Fruit fly (Drosophila melanogaster) whole organism, embryonic: ENCODE data around the gene Rh3.

Experiments
- Bteb2 ChIP-seq: fragments of 200-800 bp; sonication (Bioruptor generic); optimal IDR thresholded peaks from 2 replicates; lab custom pipeline; 2016; ENCODE audit warnings: missing biosample characterization, missing genetic modification characterization
- CG10565 ChIP-seq: fragments of 200-800 bp; sonication (Bioruptor generic); optimal IDR thresholded peaks from 3 replicates; lab custom pipeline; 2016; ENCODE audit warnings: missing biosample characterization, mild to moderate bottlenecking, missing genetic modification characterization
- CG10979 ChIP-seq: fragments of 200-800 bp; sonication (Bioruptor generic); optimal IDR thresholded peaks from 2 replicates; lab custom pipeline; 2018; ENCODE audit warnings: missing biosample characterization, mild to moderate bottlenecking, missing genetic modification characterization, moderate library complexity
- CG11695 ChIP-seq: fragments of 200-800 bp; sonication (Bioruptor generic); IDR thresholded peaks from 3 replicates; pipeline ENCODE4 v1.3.6; 2022; ENCODE audit warnings: missing biosample characterization, missing genetic modification characterization
- CG12744 ChIP-seq: fragments of 200-800 bp; sonication (Bioruptor generic); optimal IDR thresholded peaks from 2 replicates; lab custom pipeline; 2016; ENCODE audit warnings: missing biosample characterization, missing genetic modification characterization
- CG13424 ChIP-seq: fragments of 200-800 bp; sonication (Bioruptor generic); optimal IDR thresholded peaks from 2 replicates; lab custom pipeline; 2019; ENCODE audit warnings: missing biosample characterization, mild to moderate bottlenecking, missing genetic modification characterization, moderate library complexity
- CG14441 ChIP-seq: fragments of 200-800 bp; sonication (Bioruptor generic); IDR thresholded peaks from 2 replicates; pipeline ENCODE4 v1.3.6; 2022; ENCODE audit warnings: missing biosample characterization, missing genetic modification characterization
- CG16863 ChIP-seq: fragments of 200-800 bp; sonication (Bioruptor generic); optimal IDR thresholded peaks from 3 replicates; lab custom pipeline; 2016; ENCODE audit warnings: missing biosample characterization, missing genetic modification characterization
- CG17568 ChIP-seq: fragments of 200-800 bp; sonication (Bioruptor generic); optimal IDR thresholded peaks from 2 replicates; lab custom pipeline; 2018; ENCODE audit warnings: missing biosample characterization, mild to moderate bottlenecking, missing genetic modification characterization, moderate library complexity
- CG18619 ChIP-seq: fragments of 200-800 bp; sonication (Bioruptor generic); optimal IDR thresholded peaks from 3 replicates; lab custom pipeline; 2017; ENCODE audit warnings: missing biosample characterization, mild to moderate bottlenecking, missing genetic modification characterization
- CG18764 ChIP-seq: fragments of 200-800 bp; sonication (Bioruptor generic); optimal IDR thresholded peaks from 3 replicates; lab custom pipeline; 2016; ENCODE audit warnings: missing biosample characterization, missing genetic modification characterization
- CG2678 ChIP-seq: fragments of 200-800 bp; sonication (Bioruptor generic); optimal IDR thresholded peaks from 3 replicates; lab custom pipeline; 2019; ENCODE audit warnings: missing biosample characterization, mild to moderate bottlenecking, missing genetic modification characterization, moderate library complexity
- CG42726 ChIP-seq: fragments of 200-800 bp; sonication (Bioruptor generic); IDR thresholded peaks from 2 replicates; pipeline ENCODE4 v1.3.6; 2022; ENCODE audit warnings: missing biosample characterization, missing genetic modification characterization; ENCODE audit not compliant: partially characterized antibody
- CG4328 ChIP-seq: fragments of 200-800 bp; sonication (Bioruptor generic); optimal IDR thresholded peaks from 3 replicates; lab custom pipeline; 2017; ENCODE audit warnings: missing biosample characterization, missing genetic modification reagents, missing genetic modification characterization
- CG4404 ChIP-seq: fragments of 200-800 bp; sonication (Bioruptor generic); IDR thresholded peaks from 2 replicates; pipeline ENCODE4 v1.3.6; 2022; ENCODE audit warnings: missing biosample characterization, missing genetic modification characterization
- CG6254 ChIP-seq: fragments of 200-800 bp; sonication (Bioruptor generic); optimal IDR thresholded peaks from 3 replicates; lab custom pipeline; 2017; ENCODE audit warnings: mild to moderate bottlenecking, missing biosample characterization, missing genetic modification reagents, missing genetic modification characterization
- CG7839 ChIP-seq: fragments of 200-800 bp; sonication (Bioruptor generic); optimal IDR thresholded peaks from 3 replicates; lab custom pipeline; 2018; ENCODE audit warnings: missing biosample characterization, mild to moderate bottlenecking, missing genetic modification characterization, moderate library complexity
- CG8290 ChIP-seq, 3 experiments: fragments of 200-800 bp; sonication (Bioruptor generic); optimal IDR thresholded peaks; 2 replicates each; lab custom pipeline; 2016 to 2019; ENCODE audit warnings: missing biosample characterization in 3 of 3, missing genetic modification characterization in 3 of 3, mild to moderate bottlenecking in 2 of 3, moderate library complexity in 1 of 3
- CG8478 ChIP-seq: fragments of >200 bp; optimal IDR thresholded peaks from 2 replicates; lab custom pipeline; 2018
- CG8765 ChIP-seq: fragments of 200-800 bp; sonication (Bioruptor generic); IDR thresholded peaks from 2 replicates; pipeline ENCODE4 v1.3.6; 2022; ENCODE audit warnings: missing biosample characterization, missing genetic modification characterization
- Chrac-16 ChIP-seq: fragments of 200-800 bp; sonication (Bioruptor generic); optimal IDR thresholded peaks from 3 replicates; lab custom pipeline; 2016; ENCODE audit warnings: missing biosample characterization, missing genetic modification characterization
- Dek ChIP-seq: fragments of 200-800 bp; sonication (Bioruptor generic); optimal IDR thresholded peaks from 3 replicates; lab custom pipeline; 2019; ENCODE audit warnings: missing biosample characterization, mild to moderate bottlenecking, missing genetic modification characterization, moderate library complexity
- Dip3 ChIP-seq: fragments of 200-800 bp; sonication (Bioruptor generic); optimal IDR thresholded peaks from 3 replicates; lab custom pipeline; 2016; ENCODE audit warnings: missing biosample characterization, missing genetic modification characterization
- Ets65A ChIP-seq: fragments of 200-800 bp; sonication (Bioruptor generic); peaks from one replicate; lab custom pipeline; 2016; ENCODE audit warnings: missing biosample characterization, missing genetic modification characterization
- Hmx ChIP-seq: fragments of 200-800 bp; sonication (Bioruptor generic); optimal IDR thresholded peaks from 2 replicates; lab custom pipeline; 2016; ENCODE audit warnings: missing biosample characterization, missing genetic modification characterization
- Med ChIP-seq: fragments of 200-800 bp; sonication (Bioruptor generic); peaks from one replicate; lab custom pipeline; 2016; ENCODE audit warnings: missing biosample characterization, missing genetic modification characterization, mild to moderate bottlenecking, inconsistent platforms, moderate library complexity
- Neu2 ChIP-seq: fragments of 200-800 bp; sonication (Bioruptor generic); optimal IDR thresholded peaks from 3 replicates; lab custom pipeline; 2016; ENCODE audit warnings: missing biosample characterization, missing genetic modification characterization, borderline replicate concordance
- Ptx1 ChIP-seq: fragments of 200-800 bp; sonication (Bioruptor generic); IDR thresholded peaks from 2 replicates; pipeline ENCODE4 v1.3.6; 2022; ENCODE audit warnings: missing biosample characterization, missing genetic modification characterization
- Six4 ChIP-seq: fragments of 200-800 bp; sonication (Bioruptor generic); optimal IDR thresholded peaks from 2 replicates; lab custom pipeline; 2016; ENCODE audit warnings: missing biosample characterization, missing genetic modification characterization
- Sox100B ChIP-seq: fragments of 200-800 bp; sonication (Bioruptor generic); optimal IDR thresholded peaks from 3 replicates; lab custom pipeline; 2018; ENCODE audit warnings: missing biosample characterization, mild to moderate bottlenecking, missing genetic modification characterization
- Xbp1 ChIP-seq: fragments of 200-800 bp; sonication (Bioruptor generic); optimal IDR thresholded peaks from 3 replicates; lab custom pipeline; 2016; ENCODE audit warnings: missing biosample characterization, mild to moderate bottlenecking, missing genetic modification characterization
- amos ChIP-seq: fragments of 200-800 bp; sonication (Bioruptor generic); IDR thresholded peaks from 2 replicates; pipeline ENCODE4 v1.3.6; 2022; ENCODE audit warnings: missing biosample characterization, missing genetic modification characterization; ENCODE audit not compliant: partially characterized antibody
- ap ChIP-seq: fragments of 200-800 bp; sonication (Bioruptor generic); IDR thresholded peaks from 2 replicates; pipeline ENCODE4 v1.3.6; 2022; ENCODE audit warnings: missing biosample characterization, missing genetic modification characterization
- bbx ChIP-seq: fragments of 200-800 bp; sonication (Bioruptor generic); IDR thresholded peaks from 2 replicates; pipeline ENCODE4 v1.3.6; 2022; ENCODE audit warnings: missing biosample characterization, missing genetic modification characterization; ENCODE audit not compliant: partially characterized antibody
- bcd ChIP-seq: fragments of 200-800 bp; sonication (Bioruptor generic); optimal IDR thresholded peaks from 2 replicates; lab custom pipeline; 2017; ENCODE audit warnings: missing biosample characterization, mild to moderate bottlenecking, missing genetic modification characterization
- bowl ChIP-seq: fragments of 200-800 bp; sonication (Bioruptor generic); IDR thresholded peaks from 2 replicates; pipeline ENCODE4 v1.3.6; 2022; ENCODE audit warnings: missing biosample characterization, missing genetic modification characterization
- cad ChIP-seq: fragments of >200 bp; optimal IDR thresholded peaks from 2 replicates; lab custom pipeline; 2017; ENCODE audit warnings: missing biosample characterization, missing genetic modification characterization
- corto ChIP-seq: fragments of 200-800 bp; sonication (Bioruptor generic); optimal IDR thresholded peaks from 2 replicates; lab custom pipeline; 2016; ENCODE audit warnings: missing biosample characterization, mild to moderate bottlenecking, missing genetic modification characterization, moderate library complexity
- eyg ChIP-seq: fragments of 200-800 bp; sonication (Bioruptor generic); optimal IDR thresholded peaks from 3 replicates; lab custom pipeline; 2016; ENCODE audit warnings: missing biosample characterization, missing genetic modification characterization
- knrl ChIP-seq: fragments of 200-800 bp; sonication (Bioruptor generic); IDR thresholded peaks from 3 replicates; pipeline ENCODE4 v1.3.6; 2022; ENCODE audit warnings: missing biosample characterization, missing genetic modification characterization; ENCODE audit not compliant: partially characterized antibody
- lbe ChIP-seq: fragments of 200-800 bp; sonication (Bioruptor generic); optimal IDR thresholded peaks from 2 replicates; lab custom pipeline; 2016; ENCODE audit warnings: missing biosample characterization, mild to moderate bottlenecking, missing genetic modification characterization
- oc ChIP-seq: fragments of 200-800 bp; sonication (Bioruptor generic); optimal IDR thresholded peaks from 2 replicates; lab custom pipeline; 2018; ENCODE audit warnings: missing biosample characterization, mild to moderate bottlenecking, missing genetic modification characterization, moderate library complexity
- prd ChIP-seq, 3 experiments: fragments of >200 bp in 2 of 3; fragments of 200-800 bp in 1 of 3; sonication (Bioruptor generic) in 1 of 3; optimal IDR thresholded peaks in 2 of 3; IDR thresholded peaks in 1 of 3; 2 replicates in 2 of 3; 3 replicates in 1 of 3; pipeline versions ENCODE4 v1.3.6 to Lab custom; 2017 to 2022; ENCODE audit warnings: missing biosample characterization in 1 of 3, missing genetic modification characterization in 1 of 3
- rib ChIP-seq: fragments of 200-800 bp; sonication (Bioruptor generic); IDR thresholded peaks from 2 replicates; pipeline ENCODE4 v1.3.6; 2022; ENCODE audit warnings: missing biosample characterization, missing genetic modification characterization
- salm ChIP-seq: fragments of 200-800 bp; sonication (Bioruptor generic); optimal IDR thresholded peaks from 2 replicates; lab custom pipeline; 2018; ENCODE audit warnings: missing biosample characterization, mild to moderate bottlenecking, missing genetic modification characterization
- sens ChIP-seq: fragments of 200-800 bp; sonication (Bioruptor generic); peaks from one replicate; lab custom pipeline; 2016; ENCODE audit warnings: missing biosample characterization, missing genetic modification characterization
- stc ChIP-seq: fragments of 200-800 bp; sonication (Bioruptor generic); IDR thresholded peaks from 2 replicates; pipeline ENCODE4 v1.3.6; 2022; ENCODE audit warnings: missing biosample characterization, missing genetic modification characterization
- stwl ChIP-seq: fragments of 200-800 bp; sonication (Bioruptor generic); optimal IDR thresholded peaks from 3 replicates; lab custom pipeline; 2018; ENCODE audit warnings: missing biosample characterization, mild to moderate bottlenecking, missing genetic modification characterization, moderate library complexity
- tll ChIP-seq, 2 experiments: fragments of 200-800 bp in 1 of 2; fragments of >200 bp in 1 of 2; sonication (Bioruptor generic) in 1 of 2; optimal IDR thresholded peaks; 2 replicates each; lab custom pipeline; 2017 to 2019; ENCODE audit warnings: missing biosample characterization in 2 of 2, missing genetic modification characterization in 2 of 2, mild to moderate bottlenecking in 1 of 2, moderate library complexity in 1 of 2
- zfh1 ChIP-seq: fragments of 200-800 bp; sonication (Bioruptor generic); IDR thresholded peaks from 3 replicates; pipeline ENCODE4 v1.3.6; 2022; ENCODE audit warnings: missing biosample characterization, missing genetic modification characterization

The Rh3 gene

dm6 chr3R:20058960-20059359 is 23.3 kb downstream of the Rh3 start (continued):
- TF ChIP-seq CG42726 (GFP tag; lab: Robert Waterston, UW) (0 out of 2 replicates have a peak, but pooled peaks have one; percentile 38), CG17568 (GFP tag; lab: Kevin White, UChicago) (no peak), rib (GFP tag; lab: Robert Waterston, UW) (no peak), CG7839 (no peak), CG10565 (no peak), CG11695 (no peak), Hmx (GFP tag; lab: Kevin White, UChicago) (no peak), oc (tag; lab: Kevin White, UChicago) (no peak), knrl (GFP tag; lab: Robert Waterston, UW) (peak; percentile 53; the same call in 2 of the 3 replicates), CG16863 (GFP tag; lab: Kevin White, UChicago) (no peak), corto (no peak), CG13424 (tag; lab: Kevin White, UChicago) (no peak), Chrac-16 (GFP tag; lab: Kevin White, UChicago) (no peak), bcd (no peak), CG2678 (no peak), bowl (GFP tag; lab: Robert Waterston, UW) (no peak), CG18619 (GFP tag; lab: Kevin White, UChicago) (no peak), CG18764 (no peak), salm (tag; lab: Kevin White, UChicago) (no peak), Dek (no peak), CG8478 (no peak), prd (optimal IDR thresholded peaks at IDR 0.05; lab: Kevin White, UChicago) (peak in 1 of 2 experiments; percentile 32), prd (GFP tag; IDR thresholded peaks at IDR 0.05; lab: Robert Waterston, UW) (no peak), CG6254 (no peak), CG8290 (GFP tag; optimal IDR thresholded peaks at IDR 0.05; lab: Kevin White, UChicago) (no peak), CG8290 (tag; optimal IDR thresholded peaks at IDR 0.05; lab: Kevin White, UChicago) (no peak), CG14441 (GFP tag; lab: Robert Waterston, UW) (no peak), Ets65A (GFP tag; lab: Kevin White, UChicago) (peak; percentile 67), bbx (GFP tag; lab: Robert Waterston, UW) (0 out of 2 replicates have a peak, but pooled peaks have one; percentile 27), CG4328 (GFP tag; lab: Kevin White, UChicago) (no peak), CG12744 (GFP tag; lab: Kevin White, UChicago) (no peak), Med (GFP tag; lab: Kevin White, UChicago) (peak; percentile 68), Ptx1 (GFP tag; lab: Robert Waterston, UW) (0 out of 2 replicates have a peak, but pooled peaks have one; percentile 16), sens (GFP tag; lab: Kevin White, UChicago) (peak; percentile 38), CG10979 (tag; lab: Kevin White, UChicago) (no peak), CG8765 (GFP tag; lab: Robert Waterston, UW) (no peak), ap (GFP tag; lab: Robert Waterston, UW) (no peak), CG4404 (no peak), Dip3 (GFP tag; lab: Kevin White, UChicago) (no peak), amos (GFP tag; lab: Robert Waterston, UW) (peak; percentile 65), Sox100B (GFP tag; lab: Kevin White, UChicago) (no peak), cad (GFP tag; lab: Kevin White, UChicago) (no peak), zfh1 (GFP tag; lab: Robert Waterston, UW) (no peak), Six4 (GFP tag; lab: Kevin White, UChicago) (no peak), tll (GFP tag; optimal IDR thresholded peaks at IDR 0.05; lab: Kevin White, UChicago) (no peak), eyg (no peak), stwl (tag; lab: Kevin White, UChicago) (peak; percentile 47), lbe (GFP tag; lab: Kevin White, UChicago) (no peak), Neu2 (no peak), Xbp1 (no peak), Bteb2 (GFP tag; lab: Kevin White, UChicago) (no peak), stc (no peak)
